Worm (Caenorhabditis elegans) whole organism, early embryonic: ENCODE results near the gene srgp-1.

Experiments used
- B0310.2 ChIP-seq: sonication (generic microtip); optimal IDR thresholded peaks from 2 replicates; lab custom pipeline; 2016; ENCODE audit warnings: mild to moderate bottlenecking, missing genetic modification characterization, missing compliant biosample characterization
- F13C5.2 ChIP-seq: sonication (generic microtip); optimal IDR thresholded peaks from 2 replicates; lab custom pipeline; 2017; ENCODE audit warnings: mild to moderate bottlenecking, missing genetic modification characterization, inconsistent platforms, missing compliant biosample characterization
- aly-1 ChIP-seq: sonication (generic microtip); optimal IDR thresholded peaks from 2 replicates; lab custom pipeline; 2016; ENCODE audit warnings: missing genetic modification characterization, missing compliant biosample characterization
- ama-1 ChIP-seq: fragments of 150-350 bp; optimal IDR thresholded peaks from 2 replicates; lab custom pipeline; 2014
- ceh-13 ChIP-seq: fragments of 200-800 bp; sonication (Bioruptor generic); optimal IDR thresholded peaks from 2 replicates; lab custom pipeline; 2018; ENCODE audit warnings: mild to moderate bottlenecking, missing genetic modification characterization, missing compliant biosample characterization
- ceh-36 ChIP-seq: sonication (generic microtip); optimal IDR thresholded peaks from 2 replicates; lab custom pipeline; 2016; ENCODE audit warnings: missing genetic modification characterization, inconsistent platforms, missing compliant biosample characterization
- ets-7 ChIP-seq: sonication (generic microtip); optimal IDR thresholded peaks from 2 replicates; lab custom pipeline; 2016; ENCODE audit warnings: missing genotype, missing genetic modification characterization, missing compliant biosample characterization
- flt-1 ChIP-seq: fragments of 200-800 bp; sonication (Bioruptor generic); IDR thresholded peaks from 2 replicates; pipeline ENCODE4 v1.3.6; 2022; ENCODE audit warnings: missing genetic modification characterization, missing compliant biosample characterization
- hmbx-1 ChIP-seq: sonication (generic microtip); optimal IDR thresholded peaks from 2 replicates; lab custom pipeline; 2016; ENCODE audit warnings: mild to moderate bottlenecking, missing genetic modification characterization, missing compliant biosample characterization
- hmg-4 ChIP-seq: fragments of 200-800 bp; sonication (Bioruptor generic); optimal IDR thresholded peaks from 2 replicates; lab custom pipeline; 2018; ENCODE audit warnings: mild to moderate bottlenecking, missing genetic modification characterization, missing compliant biosample characterization
- hnd-1 ChIP-seq: sonication (generic microtip); optimal IDR thresholded peaks from 2 replicates; lab custom pipeline; 2016; ENCODE audit warnings: missing genetic modification characterization, missing compliant biosample characterization
- pes-1 ChIP-seq: fragments of 200-800 bp; sonication (Bioruptor generic); IDR thresholded peaks from 2 replicates; pipeline ENCODE4 v1.3.6; 2022; ENCODE audit warnings: missing genetic modification reagents, missing genetic modification characterization, missing compliant biosample characterization
- scrt-1 ChIP-seq: fragments of 200-800 bp; sonication (Bioruptor generic); IDR thresholded peaks from 2 replicates; pipeline ENCODE4 v1.3.6; 2022; ENCODE audit warnings: missing genetic modification characterization, missing compliant biosample characterization
- sea-1 ChIP-seq: fragments of 200-800 bp; sonication (Bioruptor generic); conservative IDR thresholded peaks from 2 replicates; pipeline ENCODE4 v1.3.6; 2022; ENCODE audit warnings: missing genetic modification characterization, missing compliant biosample characterization
- tbx-11 ChIP-seq: fragments of 200-800 bp; sonication (Bioruptor generic); IDR thresholded peaks from 2 replicates; pipeline ENCODE4 v1.3.6; 2022; ENCODE audit warnings: missing genetic modification characterization, missing compliant biosample characterization
- tbx-37 ChIP-seq: fragments of 200-800 bp; sonication (Bioruptor generic); conservative IDR thresholded peaks from 2 replicates; pipeline ENCODE4 v1.3.6; 2022; ENCODE audit warnings: missing genetic modification reagents, missing genetic modification characterization, missing compliant biosample characterization
- tra-4 ChIP-seq: sonication (generic microtip); optimal IDR thresholded peaks from 2 replicates; lab custom pipeline; 2017; ENCODE audit warnings: missing genetic modification characterization, missing compliant biosample characterization

The srgp-1 gene

ce11 chrIV:11604909-11605308 is 34.6 kb downstream of the srgp-1 start, which contains the start of the genes ragc-1 and Y24F12A.1:
ragc-1 (minus strand) TSS chrIV:11604933.
Y24F12A.1 (plus strand) TSS chrIV:11605254.
- TF ChIP-seq F13C5.2 (tag; lab: Kevin White, UChicago) (peak; percentile 16), hnd-1 (no peak), tbx-11 (GFP tag; lab: Robert Waterston, UW) (no peak), scrt-1 (GFP tag; lab: Robert Waterston, UW) (0 out of 2 replicates have a peak, but pooled peaks have one; percentile 37), aly-1 (tag; lab: Kevin White, UChicago) (no peak), sea-1 (GFP tag; lab: Robert Waterston, UW) (0 out of 2 replicates have a peak, but pooled peaks have one; percentile 57), ama-1 (lab: Kevin White, UChicago) (no peak), tbx-37 (GFP tag; lab: Robert Waterston, UW) (0 out of 2 replicates have a peak, but pooled peaks have one; percentile 29), B0310.2 (no peak), ceh-36 (tag; lab: Kevin White, UChicago) (peak; percentile 62), flt-1 (peak; percentile 33; the same call in 1 of the 2 replicates), ets-7 (tag; lab: Kevin White, UChicago) (no peak), hmbx-1 (no peak), pes-1 (GFP tag; lab: Robert Waterston, UW) (peak; percentile 74)

ce11 chrIV:11620909-11621308 is 50.6 kb downstream of the srgp-1 start, which contains the start of gene dsl-5:
dsl-5 (minus strand) TSS chrIV:11621009.
- TF ChIP-seq ama-1 (lab: Kevin White, UChicago) (no peak), ets-7 (tag; lab: Kevin White, UChicago) (no peak), ceh-13 (GFP tag; lab: Kevin White, UChicago) (no peak), B0310.2 (no peak), hnd-1 (no peak), ceh-36 (tag; lab: Kevin White, UChicago) (no peak)

- TF ChIP-seq sea-1 (GFP tag; lab: Robert Waterston, UW) (no peak), hmbx-1 (no peak)
These were observed 52.0 kb downstream of the srgp-1 start for ce11 chrIV:11622336-11622735.

ce11 chrIV:11623060-11623459 is 52.8 kb downstream of the srgp-1 start, which contains the start of gene lys-4:
lys-4 (minus strand) TSS chrIV:11623174.
- no peak for TF ChIP-seq ets-7 (tag; lab: Kevin White, UChicago)
- TF ChIP-seq sea-1 (GFP tag; lab: Robert Waterston, UW): no peak
- no peak for TF ChIP-seq F13C5.2 (tag; lab: Kevin White, UChicago)
- TF ChIP-seq tbx-37 (GFP tag; lab: Robert Waterston, UW): no peak
- TF ChIP-seq pes-1 (GFP tag; lab: Robert Waterston, UW): no peak
- TF ChIP-seq B0310.2: no peak
- no peak for TF ChIP-seq tra-4 (tag; lab: Kevin White, UChicago)
- TF ChIP-seq aly-1 (tag; lab: Kevin White, UChicago): no peak
- no peak for TF ChIP-seq hnd-1
- TF ChIP-seq hmg-4 (GFP tag; lab: Kevin White, UChicago): no peak
- TF ChIP-seq ceh-13 (GFP tag; lab: Kevin White, UChicago): no peak
- no peak for TF ChIP-seq tbx-11 (GFP tag; lab: Robert Waterston, UW)
- no peak for TF ChIP-seq flt-1
- TF ChIP-seq ceh-36 (tag; lab: Kevin White, UChicago): no peak
- no peak for TF ChIP-seq ama-1 (lab: Kevin White, UChicago)

DNA sequence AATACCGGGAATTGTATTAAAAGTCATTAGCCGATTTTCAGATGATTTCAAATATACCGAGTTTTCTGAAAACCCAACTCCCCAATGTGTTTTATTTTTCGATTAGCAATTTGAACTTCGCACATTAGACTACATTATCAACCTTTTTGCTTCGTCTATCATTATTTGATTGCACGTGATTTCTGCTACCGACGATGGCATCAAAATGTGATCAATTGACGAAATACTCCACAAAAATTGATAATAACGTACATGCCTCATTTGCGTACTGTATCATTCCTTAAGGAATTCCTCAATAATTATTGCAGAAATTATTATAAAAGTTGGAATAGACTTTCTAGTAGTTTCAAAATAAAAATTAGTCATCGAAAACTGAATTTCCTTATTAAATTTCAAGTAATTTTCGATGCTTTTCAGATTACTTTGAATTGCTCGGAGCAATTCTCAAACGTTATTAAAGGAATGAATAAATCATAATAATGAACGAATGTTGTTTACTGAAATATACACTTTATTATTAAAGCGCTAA is 53.5 kb downstream of the srgp-1 start:
- TF ChIP-seq ceh-13 (GFP tag; lab: Kevin White, UChicago): no peak
- no peak for TF ChIP-seq tbx-11 (GFP tag; lab: Robert Waterston, UW)
- no peak for TF ChIP-seq ceh-36 (tag; lab: Kevin White, UChicago)
- no peak for TF ChIP-seq hmg-4 (GFP tag; lab: Kevin White, UChicago)
- TF ChIP-seq aly-1 (tag; lab: Kevin White, UChicago): no peak
- TF ChIP-seq F13C5.2 (tag; lab: Kevin White, UChicago): no peak
- TF ChIP-seq flt-1: no peak

DNA sequence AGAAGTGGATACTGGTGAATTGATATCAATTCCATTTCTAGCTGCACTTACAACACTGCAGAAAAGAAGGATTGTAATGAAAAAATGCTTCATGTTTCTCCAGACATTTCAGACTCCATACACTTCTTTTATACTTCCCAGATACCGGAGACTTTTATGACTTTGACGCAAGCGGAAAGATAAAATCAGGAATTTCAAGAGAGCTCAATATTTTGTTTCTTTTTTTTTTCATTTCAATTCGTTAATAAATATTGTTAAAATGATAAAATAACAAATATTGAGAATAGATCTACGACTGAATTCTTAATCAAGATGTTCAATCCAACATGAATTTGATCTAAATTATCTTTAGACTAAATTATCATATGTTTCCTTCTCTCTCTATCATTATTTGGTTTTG is 55.2 kb downstream of the srgp-1 start, which contains the start of gene lys-5:
Gene lys-5 (minus strand): TSS at position 101 of the 400 bp plus-strand sequence.
- TF ChIP-seq ceh-13 (GFP tag; lab: Kevin White, UChicago): no peak
- no peak for TF ChIP-seq tbx-11 (GFP tag; lab: Robert Waterston, UW)
- no peak for TF ChIP-seq ceh-36 (tag; lab: Kevin White, UChicago)
- TF ChIP-seq F13C5.2 (tag; lab: Kevin White, UChicago): no peak
- TF ChIP-seq flt-1: no peak
- no peak for TF ChIP-seq ama-1 (lab: Kevin White, UChicago)
- TF ChIP-seq tra-4 (tag; lab: Kevin White, UChicago): no peak
- TF ChIP-seq hnd-1: no peak
- no peak for TF ChIP-seq hmg-4 (GFP tag; lab: Kevin White, UChicago)
- TF ChIP-seq aly-1 (tag; lab: Kevin White, UChicago): no peak
- no peak for TF ChIP-seq scrt-1 (GFP tag; lab: Robert Waterston, UW)
- TF ChIP-seq sea-1 (GFP tag; lab: Robert Waterston, UW): no peak
- TF ChIP-seq tbx-37 (GFP tag; lab: Robert Waterston, UW): no peak
- TF ChIP-seq B0310.2: no peak
- TF ChIP-seq ets-7 (tag; lab: Kevin White, UChicago): no peak
- no peak for TF ChIP-seq pes-1 (GFP tag; lab: Robert Waterston, UW)
- TF ChIP-seq hmbx-1: no peak

DNA sequence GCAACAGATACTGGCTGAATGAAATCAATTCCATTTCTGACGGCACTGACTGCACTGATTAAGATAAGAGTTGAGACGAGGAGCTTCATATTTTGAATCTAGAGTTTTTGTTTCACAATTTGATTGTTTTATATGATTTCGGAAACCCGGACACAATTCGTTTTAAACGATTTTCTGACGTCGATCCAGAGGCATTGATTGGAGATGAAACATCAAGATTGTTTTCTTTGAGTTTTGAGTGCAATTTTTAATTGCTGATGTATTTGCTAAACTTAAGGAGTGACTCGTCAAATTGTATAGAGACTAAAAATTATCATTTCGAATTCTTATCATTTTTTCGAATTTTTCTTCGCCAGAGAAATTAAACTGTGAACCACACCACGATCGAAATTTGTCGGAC is 57.5 kb downstream of the srgp-1 start, which contains the start of gene lys-6:
Gene lys-6 (minus strand): TSS at position 101 of the 400 bp plus-strand sequence.
- TF ChIP-seq hmg-4 (GFP tag; lab: Kevin White, UChicago) (no peak), F13C5.2 (tag; lab: Kevin White, UChicago) (no peak), tra-4 (tag; lab: Kevin White, UChicago) (no peak), ceh-36 (tag; lab: Kevin White, UChicago) (no peak), ets-7 (tag; lab: Kevin White, UChicago) (no peak), hmbx-1 (no peak), hnd-1 (no peak), tbx-37 (GFP tag; lab: Robert Waterston, UW) (no peak)
